Fruit fly (Drosophila melanogaster) whole organism, larva: ENCODE measurements around the gene Grip.

Experiments
- noc ChIP-seq: fragments of 200-800 bp; sonication (Bioruptor generic); optimal IDR thresholded peaks from 3 replicates; lab custom pipeline; 2019; ENCODE audit warnings: missing biosample characterization, mild to moderate bottlenecking, missing genetic modification characterization, moderate library complexity

Grip gene

dm6 chrX:5977113-5977512 is 11.0 kb downstream of the Grip start:
- no peak for TF ChIP-seq noc (tag; lab: Kevin White, UChicago)

dm6 chrX:5977769-5978168 is 11.7 kb downstream of the Grip start:
- TF ChIP-seq noc (tag; lab: Kevin White, UChicago): no peak

- TF ChIP-seq noc (tag; lab: Kevin White, UChicago): peak; percentile 84
These were observed 14.8 kb downstream of the Grip start for dm6 chrX:5980883-5981282.

- no peak for TF ChIP-seq noc (tag; lab: Kevin White, UChicago)
These were observed 15.3 kb downstream of the Grip start for dm6 chrX:5981410-5981809.

- TF ChIP-seq noc (tag; lab: Kevin White, UChicago): no peak
These were observed 17.3 kb downstream of the Grip start for dm6 chrX:5983390-5983789.

dm6 chrX:5987362-5987761 is 21.3 kb downstream of the Grip start:
- TF ChIP-seq noc (tag; lab: Kevin White, UChicago): no peak

dm6 chrX:5988088-5988987 is 22.3 kb downstream of the Grip start, which contains the start of gene CG5966:
Gene CG5966 (plus strand): TSS chrX:5988791.
- TF ChIP-seq noc (tag; lab: Kevin White, UChicago): no peak

- TF ChIP-seq noc (tag; lab: Kevin White, UChicago): no peak
These were observed 23.3 kb downstream of the Grip start for dm6 chrX:5989368-5989767.

- no peak for TF ChIP-seq noc (tag; lab: Kevin White, UChicago)
These were observed 26.1 kb downstream of the Grip start for dm6 chrX:5992141-5992540.

dm6 chrX:5992767-5993325 is 26.8 kb downstream of the Grip start:
- no peak for TF ChIP-seq noc (tag; lab: Kevin White, UChicago)

- no peak for TF ChIP-seq noc (tag; lab: Kevin White, UChicago)
These were observed 29.9 kb downstream of the Grip start for dm6 chrX:5995951-5996350.

- TF ChIP-seq noc (tag; lab: Kevin White, UChicago): no peak
These were observed 31.9 kb downstream of the Grip start for dm6 chrX:5997931-5998330.

dm6 chrX:6000747-6001426 is 34.8 kb downstream of the Grip start, which contains the start of gene CG4766:
Gene CG4766 (minus strand): TSS chrX:6000797.
- peak; percentile 43 for TF ChIP-seq noc (tag; lab: Kevin White, UChicago)

dm6 chrX:6003830-6004229 is 37.8 kb downstream of the Grip start:
- no peak for TF ChIP-seq noc (tag; lab: Kevin White, UChicago)

- TF ChIP-seq noc (tag; lab: Kevin White, UChicago): no peak
These were observed 41.4 kb downstream of the Grip start for dm6 chrX:6007502-6007901.
